Worm (Caenorhabditis elegans) whole organism, L1 larva: Measurements from ENCODE around the gene F52E10.4.

Source experiments
- C04F5.9 ChIP-seq: sonication (generic microtip); optimal IDR thresholded peaks from 2 replicates; lab custom pipeline; 2016; ENCODE audit warnings: missing genetic modification characterization, missing compliant biosample characterization
- alr-1 ChIP-seq: fragments of 200-800 bp; sonication (Bioruptor generic); optimal IDR thresholded peaks from 2 replicates; lab custom pipeline; 2018; ENCODE audit warnings: borderline replicate concordance, mild to moderate bottlenecking, missing genetic modification characterization, missing compliant biosample characterization
- aly-2 ChIP-seq: fragments of 150-350 bp; optimal IDR thresholded peaks from 2 replicates; lab custom pipeline; 2014; ENCODE audit warnings: missing biosample characterization, missing genetic modification characterization
- blmp-1 ChIP-seq: fragments of 150-350 bp; optimal IDR thresholded peaks from 2 replicates; lab custom pipeline; 2014; ENCODE audit warnings: missing biosample characterization, missing genetic modification characterization
- ceh-63 ChIP-seq: fragments of 200-800 bp; sonication (Bioruptor generic); optimal IDR thresholded peaks from 2 replicates; lab custom pipeline; 2018; ENCODE audit warnings: mild to moderate bottlenecking, missing genetic modification characterization, missing compliant biosample characterization
- ceh-8 ChIP-seq: fragments of 200-800 bp; sonication (Bioruptor generic); optimal IDR thresholded peaks from 2 replicates; lab custom pipeline; 2018; ENCODE audit warnings: mild to moderate bottlenecking, missing genetic modification characterization, moderate library complexity, missing compliant biosample characterization
- ceh-90 ChIP-seq: sonication (generic microtip); optimal IDR thresholded peaks from 2 replicates; lab custom pipeline; 2016; ENCODE audit warnings: missing genetic modification characterization, missing compliant biosample characterization
- dsc-1 ChIP-seq: sonication (generic microtip); optimal IDR thresholded peaks from 2 replicates; lab custom pipeline; 2016; ENCODE audit warnings: mild to moderate bottlenecking, missing genetic modification characterization, missing compliant biosample characterization
- efl-1 ChIP-seq, 4 experiments: fragments of 150-350 bp; optimal IDR thresholded peaks in 3 of 4; peaks in 1 of 4; 1 replicate in 1 of 4; 2 replicates in 3 of 4; lab custom pipeline; 2014; ENCODE audit warnings: missing biosample characterization in 2 of 4, missing genetic modification characterization in 2 of 4, missing genetic modification reagents in 2 of 4
- efl-3 ChIP-seq: fragments of 200-800 bp; sonication (Bioruptor generic); optimal IDR thresholded peaks from 2 replicates; lab custom pipeline; 2018; ENCODE audit warnings: mild to moderate bottlenecking, missing genetic modification characterization, missing compliant biosample characterization
- elt-2 ChIP-seq: sonication (generic microtip); optimal IDR thresholded peaks from 2 replicates; lab custom pipeline; 2016; ENCODE audit warnings: missing genetic modification characterization, mild to moderate bottlenecking, inconsistent platforms, missing compliant biosample characterization, missing genetic modification reagents
- fkh-10 ChIP-seq: sonication (generic microtip); optimal IDR thresholded peaks from 2 replicates; lab custom pipeline; 2017; ENCODE audit warnings: missing biosample characterization, missing genetic modification reagents, missing genetic modification characterization
- jun-1 ChIP-seq: fragments of 150-350 bp; optimal IDR thresholded peaks from 2 replicates; lab custom pipeline; 2014; ENCODE audit warnings: missing biosample characterization, missing genetic modification reagents, missing genetic modification characterization
- lin-13 ChIP-seq: fragments of 150-350 bp; optimal IDR thresholded peaks from 2 replicates; lab custom pipeline; 2014; ENCODE audit warnings: missing biosample characterization, missing genetic modification reagents, missing genetic modification characterization
- lin-14 ChIP-seq: fragments of 200-800 bp; sonication (Bioruptor generic); optimal IDR thresholded peaks from 2 replicates; lab custom pipeline; 2018; ENCODE audit warnings: mild to moderate bottlenecking, missing genetic modification characterization, moderate library complexity, missing compliant biosample characterization
- lin-15B ChIP-seq: fragments of 150-350 bp; sonication (generic microtip); optimal IDR thresholded peaks from 3 replicates; lab custom pipeline; 2014; ENCODE audit warnings: missing biosample characterization, missing genetic modification characterization
- lin-39 ChIP-seq: fragments of 150-350 bp; optimal IDR thresholded peaks from 2 replicates; lab custom pipeline; 2014; ENCODE audit warnings: missing biosample characterization, missing genetic modification reagents, missing genetic modification characterization
- lir-3 ChIP-seq: sonication (generic microtip); optimal IDR thresholded peaks from 2 replicates; lab custom pipeline; 2016; ENCODE audit warnings: mild to moderate bottlenecking, missing genetic modification characterization, moderate library complexity, missing compliant biosample characterization; ENCODE audit not compliant: poor library complexity
- mdl-1 ChIP-seq, 2 experiments: fragments of 150-350 bp; optimal IDR thresholded peaks; 2 replicates each; lab custom pipeline; 2014 to 2017; ENCODE audit warnings: missing biosample characterization in 2 of 2, missing genetic modification characterization in 2 of 2, inconsistent platforms in 1 of 2
- nhr-11 ChIP-seq: fragments of 150-350 bp; optimal IDR thresholded peaks from 2 replicates; lab custom pipeline; 2014; ENCODE audit warnings: missing biosample characterization, missing genetic modification characterization
- nhr-19 ChIP-seq: fragments of 200-800 bp; sonication (Bioruptor generic); conservative IDR thresholded peaks from 2 replicates; pipeline ENCODE4 v1.3.6; 2022; ENCODE audit warnings: missing genetic modification characterization, missing compliant biosample characterization
- nhr-237 ChIP-seq: fragments of 150-350 bp; optimal IDR thresholded peaks from 2 replicates; lab custom pipeline; 2014; ENCODE audit warnings: missing biosample characterization, missing genetic modification characterization
- nhr-47 ChIP-seq: sonication (generic microtip); optimal IDR thresholded peaks from 2 replicates; lab custom pipeline; 2016; ENCODE audit warnings: mild to moderate bottlenecking, missing genetic modification characterization, moderate library complexity, missing compliant biosample characterization
- nhr-71 ChIP-seq: sonication (generic microtip); optimal IDR thresholded peaks from 2 replicates; lab custom pipeline; 2016; ENCODE audit warnings: mild to moderate bottlenecking, missing genetic modification characterization, moderate library complexity, missing compliant biosample characterization
- nhr-76 ChIP-seq: sonication (generic microtip); optimal IDR thresholded peaks from 2 replicates; lab custom pipeline; 2017; ENCODE audit warnings: missing biosample characterization, missing genetic modification characterization
- nhr-77 ChIP-seq: fragments of 150-350 bp; optimal IDR thresholded peaks from 2 replicates; lab custom pipeline; 2014; ENCODE audit warnings: missing biosample characterization, missing genetic modification characterization
- nhr-85 ChIP-seq: sonication (generic microtip); peaks from one replicate; lab custom pipeline; 2016; ENCODE audit warnings: missing genetic modification characterization, inconsistent platforms, missing compliant biosample characterization
- nhr-90 ChIP-seq: sonication (generic microtip); optimal IDR thresholded peaks from 2 replicates; lab custom pipeline; 2016; ENCODE audit warnings: mild to moderate bottlenecking, missing genetic modification characterization, missing compliant biosample characterization; ENCODE audit not compliant: poor library complexity
- rnt-1 ChIP-seq: sonication (generic microtip); optimal IDR thresholded peaks from 2 replicates; lab custom pipeline; 2016; ENCODE audit warnings: mild to moderate bottlenecking, missing genetic modification characterization, moderate library complexity, missing compliant biosample characterization
- snpc-4 ChIP-seq: fragments of 150-350 bp; optimal IDR thresholded peaks from 2 replicates; lab custom pipeline; 2014; ENCODE audit warnings: missing biosample characterization, missing genetic modification characterization
- snu-23 ChIP-seq: sonication (generic microtip); optimal IDR thresholded peaks from 2 replicates; lab custom pipeline; 2016; ENCODE audit warnings: missing genetic modification characterization, missing compliant biosample characterization
- tbx-2 ChIP-seq: sonication (generic microtip); optimal IDR thresholded peaks from 2 replicates; lab custom pipeline; 2016; ENCODE audit warnings: missing genetic modification characterization, missing compliant biosample characterization
- tlp-1 ChIP-seq: fragments of 150-350 bp; optimal IDR thresholded peaks from 2 replicates; lab custom pipeline; 2014; ENCODE audit warnings: missing biosample characterization, missing genetic modification characterization
- unc-130 ChIP-seq: fragments of 150-350 bp; optimal IDR thresholded peaks from 2 replicates; lab custom pipeline; 2017; ENCODE audit warnings: missing biosample characterization, missing genetic modification characterization, inconsistent platforms
- unc-30 ChIP-seq: sonication (generic microtip); optimal IDR thresholded peaks from 2 replicates; lab custom pipeline; 2017; ENCODE audit warnings: missing biosample characterization, missing genetic modification characterization
- unc-62 ChIP-seq: fragments of 150-350 bp; optimal IDR thresholded peaks from 2 replicates; lab custom pipeline; 2014; ENCODE audit warnings: missing biosample characterization, missing genetic modification reagents, missing genetic modification characterization
- vab-15 ChIP-seq: sonication (generic microtip); optimal IDR thresholded peaks from 2 replicates; lab custom pipeline; 2017; ENCODE audit warnings: missing genotype, mild to moderate bottlenecking, missing genetic modification characterization, missing compliant biosample characterization
- zag-1 ChIP-seq: fragments of 150-350 bp; optimal IDR thresholded peaks from 2 replicates; lab custom pipeline; 2014; ENCODE audit warnings: missing biosample characterization, missing genetic modification characterization
- zip-4 ChIP-seq: fragments of 200-800 bp; sonication (Bioruptor generic); optimal IDR thresholded peaks from 2 replicates; lab custom pipeline; 2018; ENCODE audit warnings: mild to moderate bottlenecking, missing genetic modification characterization, moderate library complexity, missing compliant biosample characterization
- ztf-11 ChIP-seq, 2 experiments: sonication (generic microtip); optimal IDR thresholded peaks; 2 replicates each; lab custom pipeline; 2016 to 2017; ENCODE audit warnings: missing genetic modification characterization in 2 of 2, missing biosample characterization in 1 of 2, missing compliant biosample characterization in 1 of 2
- ztf-4 ChIP-seq: fragments of 150-350 bp; optimal IDR thresholded peaks from 2 replicates; lab custom pipeline; 2014; ENCODE audit warnings: missing biosample characterization, missing genetic modification characterization

Gene F52E10.4

DNA sequence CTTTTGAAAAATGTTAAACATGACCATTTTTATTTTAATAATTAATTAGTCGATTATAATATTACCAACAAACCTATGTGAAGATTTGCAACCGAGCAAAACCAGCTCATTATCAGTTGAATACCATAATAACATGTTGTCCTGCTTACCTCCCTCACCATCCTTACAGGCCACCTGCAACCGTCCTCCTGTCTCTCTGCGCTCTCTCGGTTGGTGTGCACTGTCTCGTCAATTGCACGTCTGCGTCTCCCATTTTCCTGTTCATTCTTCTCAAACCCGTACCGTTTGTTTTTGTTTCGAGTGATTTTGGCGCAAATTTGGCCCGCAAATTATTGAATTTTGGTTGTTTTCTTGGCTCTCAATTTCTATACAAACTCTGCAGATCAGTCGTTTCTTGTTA lies 38.6 kb upstream of the F52E10.4 start:
- peak; percentile 9 to 49 for TF ChIP-seq efl-1 (optimal IDR thresholded peaks at IDR 0.05; lab: Kevin White, UChicago)
- no peak for TF ChIP-seq efl-1 (GFP tag; optimal IDR thresholded peaks at IDR 0.05 in 1 of 2; lab: Kevin White, UChicago)
- TF ChIP-seq alr-1 (tag; lab: Kevin White, UChicago): no peak
- no peak for TF ChIP-seq lir-3 (tag; lab: Kevin White, UChicago)
- TF ChIP-seq zag-1: no peak
- TF ChIP-seq ztf-11 (tag; optimal IDR thresholded peaks at IDR 0.05; lab: Kevin White, UChicago): no peak
- TF ChIP-seq nhr-47: no peak
- no peak for TF ChIP-seq tlp-1 (tag; lab: Kevin White, UChicago)
- TF ChIP-seq elt-2 (tag; lab: Kevin White, UChicago): no peak
- TF ChIP-seq blmp-1 (tag; lab: Kevin White, UChicago): no peak
- TF ChIP-seq ceh-90 (tag; lab: Kevin White, UChicago): no peak
- TF ChIP-seq nhr-85 (tag; lab: Kevin White, UChicago): peak; percentile 9
- peak; percentile 7 for TF ChIP-seq rnt-1 (tag; lab: Kevin White, UChicago)
- TF ChIP-seq zip-4 (GFP tag; lab: Kevin White, UChicago): no peak
- TF ChIP-seq unc-30 (tag; lab: Kevin White, UChicago): no peak

DNA sequence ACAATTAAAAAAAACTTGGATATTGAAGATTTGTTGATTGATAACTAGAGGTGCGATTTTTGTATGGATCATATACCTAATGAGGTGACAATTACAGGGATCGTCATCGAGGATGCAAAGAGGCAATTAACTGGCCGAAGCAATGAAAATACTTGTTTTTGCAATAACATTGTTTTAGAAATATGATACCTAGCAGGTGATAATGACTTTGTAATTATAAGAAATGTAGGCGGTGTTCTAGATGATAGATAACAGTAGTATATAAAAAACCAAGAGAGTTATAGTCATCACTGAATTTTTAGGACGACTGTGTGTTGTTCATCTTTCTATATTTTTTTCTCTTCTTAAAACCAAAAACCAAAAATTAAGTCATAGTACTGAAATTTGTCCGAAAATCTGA lies 35.5 kb upstream of the F52E10.4 start, which contains the start of gene C11G6.2:
Gene C11G6.2, plus strand, starts transcription at position 301 of the 400 bp plus-strand sequence.
- TF ChIP-seq nhr-77 (tag; lab: Kevin White, UChicago): no peak
- no peak for TF ChIP-seq unc-130 (tag; lab: Kevin White, UChicago)
- TF ChIP-seq nhr-76 (tag; lab: Kevin White, UChicago): no peak
- TF ChIP-seq ztf-4: no peak

DNA sequence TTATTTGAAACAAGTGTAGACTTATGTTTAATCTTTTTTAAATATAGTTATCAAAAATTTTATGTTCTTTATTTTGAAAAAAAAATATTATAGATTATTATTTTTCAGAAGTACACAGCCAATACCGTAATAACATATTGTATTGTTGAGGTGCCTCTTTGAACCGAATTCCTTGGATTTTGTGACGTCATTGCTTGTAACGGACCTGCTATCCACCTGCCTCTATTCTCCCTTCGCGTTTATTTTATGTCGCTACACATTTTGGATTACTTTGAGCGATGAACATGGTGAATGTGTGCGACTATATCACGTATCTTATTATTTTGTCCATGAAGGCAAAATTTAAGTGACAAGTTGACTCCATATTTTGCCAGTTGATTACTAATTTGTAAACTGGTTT lies 34.4 kb upstream of the F52E10.4 start:
- TF ChIP-seq vab-15 (tag; lab: Kevin White, UChicago) (no peak), snu-23 (GFP tag; lab: Kevin White, UChicago) (peak; percentile 21), mdl-1 (tag; optimal IDR thresholded peaks at IDR 0.05; lab: Kevin White, UChicago) (no peak), snpc-4 (no peak), efl-1 (optimal IDR thresholded peaks at IDR 0.05; lab: Kevin White, UChicago) (no peak), efl-1 (GFP tag; optimal IDR thresholded peaks at IDR 0.05 in 1 of 2; lab: Kevin White, UChicago) (peak in 1 of 2 experiments; percentile 83), nhr-47 (peak; percentile 57), nhr-90 (tag; lab: Kevin White, UChicago) (peak; percentile 4), dsc-1 (tag; lab: Kevin White, UChicago) (peak; percentile 42), lin-15B (tag; lab: Kevin White, UChicago) (no peak), jun-1 (no peak), efl-3 (no peak), nhr-71 (peak; percentile 30), tbx-2 (tag; lab: Kevin White, UChicago) (no peak)
- TF ChIP-seq, all 84 proteins: peak for 6

DNA sequence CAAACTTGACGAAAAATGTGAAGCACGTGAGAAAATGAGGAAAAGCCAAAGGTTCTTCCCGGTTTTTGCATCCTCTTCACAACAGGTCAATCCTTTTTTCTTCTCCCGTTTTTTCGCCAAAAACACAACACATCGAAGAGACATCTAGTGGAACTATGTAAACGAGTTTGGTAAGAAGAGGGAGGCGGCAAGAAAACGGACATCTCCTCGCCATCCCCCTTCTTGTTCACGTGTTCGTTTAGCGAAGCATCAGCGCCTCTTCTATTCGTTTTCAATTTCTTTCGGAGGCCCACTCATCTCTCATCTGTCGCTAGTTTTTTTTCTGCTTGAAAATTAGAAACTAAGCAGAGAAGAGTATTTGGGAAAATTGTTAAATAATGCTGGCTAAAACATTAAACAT lies 31.4 kb upstream of the F52E10.4 start:
- TF ChIP-seq blmp-1 (tag; lab: Kevin White, UChicago) (peak; percentile 25), aly-2 (no peak)

DNA sequence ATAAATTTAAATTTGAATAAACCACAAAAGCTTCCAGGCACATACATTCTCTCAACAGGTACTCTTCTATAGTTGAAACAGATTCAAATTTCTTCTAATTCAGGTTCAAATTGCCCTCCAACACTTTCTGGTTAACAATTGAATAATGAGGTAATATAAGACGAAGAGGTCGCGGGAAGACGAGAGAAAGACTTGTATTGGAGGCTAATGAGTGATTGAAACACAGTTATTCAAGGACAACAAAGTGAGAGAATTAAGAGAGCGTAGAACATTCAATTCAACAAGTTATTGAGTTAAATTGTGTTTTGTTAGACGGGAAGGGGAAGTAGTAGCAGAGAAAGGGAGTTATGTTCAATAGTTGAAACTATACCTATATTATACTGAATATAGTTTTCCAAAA lies 29.0 kb upstream of the F52E10.4 start:
- TF ChIP-seq nhr-11 (tag; lab: Kevin White, UChicago): no peak
- TF ChIP-seq lin-13 (GFP tag; lab: Kevin White, UChicago): no peak
- TF ChIP-seq nhr-90 (tag; lab: Kevin White, UChicago): no peak
- no peak for TF ChIP-seq lin-39
- no peak for TF ChIP-seq mdl-1 (tag; optimal IDR thresholded peaks at IDR 0.05; lab: Kevin White, UChicago)
- no peak for TF ChIP-seq unc-62 (GFP tag; lab: Kevin White, UChicago)
- no peak for TF ChIP-seq alr-1 (tag; lab: Kevin White, UChicago)
- TF ChIP-seq jun-1: no peak
- no peak for TF ChIP-seq lir-3 (tag; lab: Kevin White, UChicago)
- TF ChIP-seq unc-30 (tag; lab: Kevin White, UChicago): no peak
- TF ChIP-seq C04F5.9 (tag; lab: Kevin White, UChicago): no peak
- TF ChIP-seq nhr-85 (tag; lab: Kevin White, UChicago): peak; percentile 74
- 0 out of 2 replicates have a peak, but pooled peaks have one; percentile 11 for TF ChIP-seq nhr-19 (GFP tag; lab: Robert Waterston, UW)
- TF ChIP-seq nhr-237: no peak
- no peak for TF ChIP-seq fkh-10 (GFP tag; lab: Kevin White, UChicago)
- TF ChIP-seq lin-14: peak; percentile 33
- no peak for TF ChIP-seq ceh-63 (GFP tag; lab: Kevin White, UChicago)
- no peak for TF ChIP-seq ceh-8 (GFP tag; lab: Kevin White, UChicago)
- no peak for TF ChIP-seq zip-4 (GFP tag; lab: Kevin White, UChicago)
